Fruit fly (Drosophila melanogaster) whole organism, prepupa: ENCODE data around the gene mip130.

Experiments
- Blimp-1 ChIP-seq: fragments of 200-800 bp; sonication (Bioruptor generic); optimal IDR thresholded peaks from 3 replicates; lab custom pipeline; 2017; ENCODE audit warnings: missing biosample characterization, missing genetic modification characterization, mild to moderate bottlenecking, moderate library complexity, missing genetic modification reagents
- CG10631 ChIP-seq: fragments of 200-800 bp; sonication (Bioruptor generic); optimal IDR thresholded peaks from 2 replicates; lab custom pipeline; 2016; ENCODE audit warnings: missing biosample characterization, missing genetic modification characterization
- CG10669 ChIP-seq: fragments of 200-800 bp; sonication (Bioruptor generic); optimal IDR thresholded peaks from 3 replicates; lab custom pipeline; 2018; ENCODE audit warnings: missing biosample characterization, mild to moderate bottlenecking, missing genetic modification characterization, moderate library complexity
- CG11294 ChIP-seq: fragments of 200-800 bp; sonication (Bioruptor generic); IDR thresholded peaks from 2 replicates; pipeline ENCODE4 v1.3.6; 2022; ENCODE audit warnings: missing biosample characterization, missing genetic modification characterization
- CG11762 ChIP-seq: fragments of 200-800 bp; sonication (Bioruptor generic); optimal IDR thresholded peaks from 3 replicates; lab custom pipeline; 2016; ENCODE audit warnings: missing biosample characterization, missing genetic modification characterization; ENCODE audit not compliant: insufficient read depth
- CG11902 ChIP-seq: fragments of 200-800 bp; sonication (Bioruptor generic); optimal IDR thresholded peaks from 3 replicates; lab custom pipeline; 2016; ENCODE audit warnings: missing biosample characterization, missing genetic modification characterization
- CG15336 ChIP-seq: fragments of 200-800 bp; sonication (Bioruptor generic); IDR thresholded peaks from 2 replicates; pipeline ENCODE4 v1.3.6; 2022; ENCODE audit warnings: missing biosample characterization, missing genetic modification characterization
- CG1621 ChIP-seq: fragments of 200-800 bp; sonication (Bioruptor generic); optimal IDR thresholded peaks from 3 replicates; lab custom pipeline; 2018; ENCODE audit warnings: missing biosample characterization, mild to moderate bottlenecking, missing genetic modification characterization
- CG16779 ChIP-seq: fragments of 200-800 bp; sonication (Bioruptor generic); optimal IDR thresholded peaks from 3 replicates; lab custom pipeline; 2017; ENCODE audit warnings: missing biosample characterization, mild to moderate bottlenecking, missing genetic modification characterization
- CG3032 ChIP-seq: fragments of 200-800 bp; optimal IDR thresholded peaks from 2 replicates; lab custom pipeline; 2019; ENCODE audit warnings: missing biosample characterization, mild to moderate bottlenecking, missing genetic modification characterization, moderate library complexity
- CG31627 ChIP-seq: fragments of 200-800 bp; sonication (Bioruptor generic); optimal IDR thresholded peaks from 3 replicates; lab custom pipeline; 2016; ENCODE audit warnings: missing biosample characterization, missing genetic modification characterization
- CG32006 ChIP-seq: fragments of 200-800 bp; sonication (Bioruptor generic); optimal IDR thresholded peaks from 3 replicates; lab custom pipeline; 2017; ENCODE audit warnings: missing biosample characterization, mild to moderate bottlenecking, missing genetic modification characterization
- CG34406 ChIP-seq: fragments of 200-800 bp; sonication (Bioruptor generic); optimal IDR thresholded peaks from 3 replicates; lab custom pipeline; 2016; ENCODE audit warnings: missing biosample characterization, missing genetic modification characterization
- CG3919 ChIP-seq: fragments of 200-800 bp; sonication (Bioruptor generic); optimal IDR thresholded peaks from 3 replicates; lab custom pipeline; 2016; ENCODE audit warnings: missing biosample characterization, missing genetic modification characterization
- CG4318 ChIP-seq: fragments of 200-800 bp; sonication (Bioruptor generic); optimal IDR thresholded peaks from 3 replicates; lab custom pipeline; 2017; ENCODE audit warnings: missing biosample characterization, mild to moderate bottlenecking, missing genetic modification characterization
- CG6163 ChIP-seq: fragments of 200-800 bp; sonication (Bioruptor generic); IDR thresholded peaks from 3 replicates; pipeline ENCODE4 v1.3.6; 2022; ENCODE audit warnings: missing biosample characterization, missing genetic modification characterization
- CG6276 ChIP-seq: fragments of 200-800 bp; sonication (Bioruptor generic); optimal IDR thresholded peaks from 2 replicates; lab custom pipeline; 2017; ENCODE audit warnings: missing biosample characterization, mild to moderate bottlenecking, missing genetic modification characterization
- CG6808 ChIP-seq: fragments of 200-800 bp; sonication (Bioruptor generic); optimal IDR thresholded peaks from 3 replicates; lab custom pipeline; 2017; ENCODE audit warnings: missing biosample characterization, missing genetic modification characterization, mild to moderate bottlenecking, moderate library complexity, missing genetic modification reagents
- CG6854 ChIP-seq: fragments of 200-800 bp; sonication (Bioruptor generic); optimal IDR thresholded peaks from 2 replicates; lab custom pipeline; 2017; ENCODE audit warnings: missing biosample characterization, mild to moderate bottlenecking, missing genetic modification characterization
- CG7368 ChIP-seq: fragments of 200-800 bp; sonication (Bioruptor generic); optimal IDR thresholded peaks from 3 replicates; lab custom pipeline; 2016; ENCODE audit warnings: missing biosample characterization, missing genetic modification characterization
- CG8119 ChIP-seq: fragments of 200-800 bp; sonication (Bioruptor generic); IDR thresholded peaks from 3 replicates; pipeline ENCODE4 v1.3.6; 2022; ENCODE audit warnings: missing biosample characterization, missing genetic modification characterization
- CG8319 ChIP-seq: fragments of 200-800 bp; sonication (Bioruptor generic); optimal IDR thresholded peaks from 3 replicates; lab custom pipeline; 2016; ENCODE audit warnings: missing biosample characterization, missing genetic modification characterization
- CG8632 ChIP-seq: fragments of 200-800 bp; sonication (Bioruptor generic); optimal IDR thresholded peaks from 3 replicates; lab custom pipeline; 2016; ENCODE audit warnings: missing biosample characterization, missing genetic modification characterization
- CG9139 ChIP-seq: fragments of 200-800 bp; sonication (Bioruptor generic); optimal IDR thresholded peaks from 3 replicates; lab custom pipeline; 2017; ENCODE audit warnings: missing biosample characterization, mild to moderate bottlenecking, missing genetic modification characterization
- Eip78C ChIP-seq: fragments of 200-800 bp; sonication (Bioruptor generic); peaks from one replicate; lab custom pipeline; 2016; ENCODE audit warnings: missing biosample characterization, missing genetic modification characterization
- Eip93F ChIP-seq: fragments of 200-800 bp; sonication (Bioruptor generic); optimal IDR thresholded peaks from 2 replicates; lab custom pipeline; 2016; ENCODE audit warnings: missing biosample characterization, mild to moderate bottlenecking, missing genetic modification characterization
- Ets96B ChIP-seq: fragments of 200-800 bp; optimal IDR thresholded peaks from 2 replicates; lab custom pipeline; 2019; ENCODE audit warnings: missing biosample characterization, mild to moderate bottlenecking, missing genetic modification characterization, moderate library complexity
- Gug ChIP-seq: fragments of 200-800 bp; sonication (Bioruptor generic); IDR thresholded peaks from 2 replicates; pipeline ENCODE4 v1.3.6; 2022; ENCODE audit warnings: missing biosample characterization, missing genetic modification characterization
- Hr38 ChIP-seq: sonication (Bioruptor generic); optimal IDR thresholded peaks from 2 replicates; lab custom pipeline; 2016; ENCODE audit warnings: missing biosample characterization, missing genetic modification characterization
- Hr39 ChIP-seq: fragments of 200-800 bp; sonication (Bioruptor generic); optimal IDR thresholded peaks from 2 replicates; lab custom pipeline; 2016; ENCODE audit warnings: missing biosample characterization, missing genetic modification characterization
- Hr4 ChIP-seq: fragments of 200-800 bp; sonication (Bioruptor generic); optimal IDR thresholded peaks from 3 replicates; lab custom pipeline; 2016; ENCODE audit warnings: missing biosample characterization, missing genetic modification characterization
- Lpt ChIP-seq: fragments of 200-800 bp; sonication (Bioruptor generic); optimal IDR thresholded peaks from 3 replicates; lab custom pipeline; 2016; ENCODE audit warnings: missing biosample characterization, missing genetic modification characterization
- OdsH ChIP-seq: fragments of 200-800 bp; sonication (Bioruptor generic); optimal IDR thresholded peaks from 3 replicates; lab custom pipeline; 2016; ENCODE audit warnings: missing biosample characterization, missing genetic modification characterization
- Smox ChIP-seq: fragments of 200-800 bp; sonication (Bioruptor generic); optimal IDR thresholded peaks from 3 replicates; lab custom pipeline; 2016; ENCODE audit warnings: missing biosample characterization, missing genetic modification characterization
- Sox102F ChIP-seq: fragments of 200-800 bp; sonication (Bioruptor generic); optimal IDR thresholded peaks from 2 replicates; lab custom pipeline; 2016; ENCODE audit warnings: missing biosample characterization, mild to moderate bottlenecking, missing genetic modification characterization
- Sox14 ChIP-seq: fragments of 200-800 bp; sonication (Bioruptor generic); optimal IDR thresholded peaks from 3 replicates; lab custom pipeline; 2016; ENCODE audit warnings: missing biosample characterization, missing genetic modification characterization
- Sox15 ChIP-seq: fragments of 200-800 bp; sonication (Bioruptor generic); optimal IDR thresholded peaks from 3 replicates; lab custom pipeline; 2016; ENCODE audit warnings: missing biosample characterization, missing genetic modification characterization
- achi ChIP-seq: fragments of 200-800 bp; sonication (Bioruptor generic); optimal IDR thresholded peaks from 3 replicates; lab custom pipeline; 2016; ENCODE audit warnings: missing biosample characterization, missing genetic modification characterization
- acj6 ChIP-seq: fragments of 200-800 bp; sonication (Bioruptor generic); optimal IDR thresholded peaks from 3 replicates; lab custom pipeline; 2016; ENCODE audit warnings: missing biosample characterization, missing genetic modification characterization
- cyc ChIP-seq: fragments of 200-800 bp; sonication (Bioruptor generic); optimal IDR thresholded peaks from 3 replicates; lab custom pipeline; 2016; ENCODE audit warnings: missing biosample characterization, missing genetic modification characterization
- dac ChIP-seq: fragments of 200-800 bp; sonication (Bioruptor generic); optimal IDR thresholded peaks from 2 replicates; lab custom pipeline; 2017; ENCODE audit warnings: missing biosample characterization, mild to moderate bottlenecking, missing genetic modification characterization
- dsx ChIP-seq: fragments of 200-800 bp; optimal IDR thresholded peaks from 3 replicates; lab custom pipeline; 2019; ENCODE audit warnings: missing biosample characterization, mild to moderate bottlenecking, missing genetic modification characterization, moderate library complexity; ENCODE audit not compliant: poor library complexity, severe bottlenecking
- eg ChIP-seq: fragments of 200-800 bp; sonication (Bioruptor generic); IDR thresholded peaks from 3 replicates; pipeline ENCODE4 v1.3.6; 2022; ENCODE audit warnings: missing biosample characterization, missing genetic modification characterization
- fd59A ChIP-seq: fragments of 200-800 bp; sonication (Bioruptor generic); optimal IDR thresholded peaks from 2 replicates; lab custom pipeline; 2017; ENCODE audit warnings: missing biosample characterization, mild to moderate bottlenecking, missing genetic modification characterization, missing genetic modification reagents
- fd85E ChIP-seq: fragments of 200-800 bp; sonication (Bioruptor generic); optimal IDR thresholded peaks from 3 replicates; lab custom pipeline; 2016; ENCODE audit warnings: missing biosample characterization, missing genetic modification characterization
- fkh ChIP-seq: fragments of 200-800 bp; sonication (Bioruptor generic); optimal IDR thresholded peaks from 3 replicates; lab custom pipeline; 2017; ENCODE audit warnings: missing biosample characterization, mild to moderate bottlenecking, missing genetic modification characterization, moderate library complexity
- net ChIP-seq: fragments of 200-800 bp; sonication (Bioruptor generic); optimal IDR thresholded peaks from 3 replicates; lab custom pipeline; 2016; ENCODE audit warnings: missing biosample characterization, missing genetic modification characterization
- pdm3 ChIP-seq: fragments of 200-800 bp; sonication (Bioruptor generic); optimal IDR thresholded peaks from 3 replicates; lab custom pipeline; 2016; ENCODE audit warnings: missing biosample characterization, missing genetic modification characterization
- salr ChIP-seq, 2 experiments: fragments of 200-800 bp; sonication (Bioruptor generic); optimal IDR thresholded peaks; 3 replicates each; lab custom pipeline; 2016 to 2018; ENCODE audit warnings: missing biosample characterization in 2 of 2, missing genetic modification characterization in 2 of 2, mild to moderate bottlenecking in 1 of 2
- spab ChIP-seq: fragments of 200-800 bp; sonication (Bioruptor generic); optimal IDR thresholded peaks from 2 replicates; lab custom pipeline; 2017; ENCODE audit warnings: missing biosample characterization, mild to moderate bottlenecking, missing genetic modification characterization, missing genetic modification reagents
- svp ChIP-seq: fragments of 200-800 bp; sonication (Bioruptor generic); peaks from one replicate; lab custom pipeline; 2016; ENCODE audit warnings: missing biosample characterization, missing genetic modification characterization
- topi ChIP-seq: fragments of 200-800 bp; sonication (Bioruptor generic); optimal IDR thresholded peaks from 3 replicates; lab custom pipeline; 2016; ENCODE audit warnings: missing biosample characterization, missing genetic modification characterization

mip130 gene

DNA sequence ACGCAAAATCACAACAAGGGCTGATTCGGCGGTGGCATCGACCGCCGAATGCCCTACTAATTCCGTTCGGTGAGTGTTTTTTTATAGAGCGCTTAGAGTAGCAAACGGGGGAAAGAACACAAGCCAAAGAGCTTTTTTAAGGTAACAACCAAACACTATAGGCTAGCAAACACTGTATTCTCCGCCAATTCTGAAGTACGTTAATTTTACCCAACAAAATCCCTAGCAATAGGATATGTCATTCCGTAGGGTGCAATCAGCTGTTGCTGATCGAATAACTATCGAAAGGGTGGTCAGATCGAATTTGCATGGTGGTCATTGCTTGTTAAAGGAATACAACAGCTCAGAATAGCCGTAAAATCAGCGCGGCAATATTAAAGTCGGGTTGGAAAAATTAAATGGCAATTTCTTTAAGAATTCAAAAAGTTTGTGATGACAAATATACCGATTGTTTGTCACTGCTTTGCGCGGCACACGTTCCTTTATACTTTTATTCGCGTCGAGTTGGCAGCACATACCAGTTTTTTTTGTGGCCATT lies at the start of gene mip130:
Gene mip130, plus strand, starts transcription at position 513 of the 538 bp plus-strand sequence.
- TF ChIP-seq fkh, result no peak
- TF ChIP-seq CG7368 (GFP tag; lab: Kevin White, UChicago), result peak; percentile 51
- peak; percentile 55 for TF ChIP-seq Sox14 (GFP tag; lab: Kevin White, UChicago)
- TF ChIP-seq CG8632 (GFP tag; lab: Kevin White, UChicago), result peak; percentile 54
- TF ChIP-seq eg (GFP tag; lab: Robert Waterston, UW), result 0 out of 3 replicates have a peak, but pooled peaks have one; percentile 41
- no peak for TF ChIP-seq CG9139 (GFP tag; lab: Kevin White, UChicago)
- no peak for TF ChIP-seq CG11294 (GFP tag; lab: Robert Waterston, UW)
- TF ChIP-seq CG6854, result peak; percentile 27
- TF ChIP-seq CG6163 (GFP tag; lab: Robert Waterston, UW), result peak; percentile 27; the same call in 1 of the 3 replicates
- peak; percentile 60 for TF ChIP-seq CG10631
- peak; percentile 60 for TF ChIP-seq CG3919
- no peak for TF ChIP-seq CG8319 (GFP tag; lab: Kevin White, UChicago)
- TF ChIP-seq CG3032 (tag; lab: Kevin White, UChicago), result peak; percentile 60
- no peak for TF ChIP-seq Eip93F (GFP tag; lab: Kevin White, UChicago)
- peak; percentile 37 for TF ChIP-seq acj6 (GFP tag; lab: Kevin White, UChicago)
- TF ChIP-seq cyc (GFP tag; lab: Kevin White, UChicago), result peak; percentile 65
- TF ChIP-seq CG32006 (GFP tag; lab: Kevin White, UChicago), result peak; percentile 62
- TF ChIP-seq dsx, result peak; percentile 17
- no peak for TF ChIP-seq salr (GFP tag; optimal IDR thresholded peaks at IDR 0.05; lab: Kevin White, UChicago)
- no peak for TF ChIP-seq fd59A
- TF ChIP-seq Eip78C (GFP tag; lab: Kevin White, UChicago), result peak; percentile 89
- peak; percentile 56 for TF ChIP-seq Ets96B (tag; lab: Kevin White, UChicago)
- TF ChIP-seq CG11902 (GFP tag; lab: Kevin White, UChicago), result peak; percentile 43
- TF ChIP-seq Lpt (GFP tag; lab: Kevin White, UChicago), result no peak
- peak; percentile 5 for TF ChIP-seq dac (GFP tag; lab: Kevin White, UChicago)
- no peak for TF ChIP-seq fd85E
- peak; percentile 71 for TF ChIP-seq topi
- TF ChIP-seq spab (GFP tag; lab: Kevin White, UChicago), result peak; percentile 34
- TF ChIP-seq achi (GFP tag; lab: Kevin White, UChicago), result peak; percentile 58
- TF ChIP-seq Blimp-1 (GFP tag; lab: Kevin White, UChicago), result no peak
- peak; percentile 13 for TF ChIP-seq CG31627 (GFP tag; lab: Kevin White, UChicago)
- TF ChIP-seq CG11762 (GFP tag; lab: Kevin White, UChicago), result peak; percentile 1
- TF ChIP-seq Hr4, result peak; percentile 64
- peak; percentile 51 for TF ChIP-seq Sox102F (GFP tag; lab: Kevin White, UChicago)
- TF ChIP-seq CG6276 (GFP tag; lab: Kevin White, UChicago), result peak; percentile 45
- TF ChIP-seq pdm3 (GFP tag; lab: Kevin White, UChicago), result peak; percentile 56
- TF ChIP-seq Gug (GFP tag; lab: Robert Waterston, UW), result no peak
- peak; percentile 63 for TF ChIP-seq CG34406 (GFP tag; lab: Kevin White, UChicago)
- peak; percentile 31 for TF ChIP-seq Hr39 (GFP tag; lab: Kevin White, UChicago)
- peak; percentile 84 for TF ChIP-seq svp (GFP tag; lab: Kevin White, UChicago)
- peak; percentile 27 for TF ChIP-seq Sox15 (GFP tag; lab: Kevin White, UChicago)
- no peak for TF ChIP-seq Hr38 (GFP tag; lab: Kevin White, UChicago)
- TF ChIP-seq CG10669 (GFP tag; lab: Kevin White, UChicago), result peak; percentile 61
- TF ChIP-seq CG1621, result no peak
- TF ChIP-seq CG8119 (GFP tag; lab: Robert Waterston, UW), result peak; percentile 47; the same call in 2 of the 3 replicates
- TF ChIP-seq CG16779, result peak; percentile 24
- peak; percentile 47 for TF ChIP-seq OdsH (GFP tag; lab: Kevin White, UChicago)
- TF ChIP-seq CG15336 (GFP tag; lab: Robert Waterston, UW), result peak; percentile 69
- TF ChIP-seq Smox (GFP tag; lab: Kevin White, UChicago), result peak; percentile 37
- TF ChIP-seq CG6808, result peak; percentile 36
- TF ChIP-seq net (GFP tag; lab: Kevin White, UChicago), result peak; percentile 25
- TF ChIP-seq CG4318 (GFP tag; lab: Kevin White, UChicago), result no peak
